Worm (Caenorhabditis elegans) whole organism, mixed stage, embryonic: ENCODE measurements around the gene stdh-3.

Experiments used
- M03D4.4 ChIP-seq: sonication (generic microtip); optimal IDR thresholded peaks from 2 replicates; lab custom pipeline; 2017; ENCODE audit warnings: mild to moderate bottlenecking, missing genetic modification characterization, missing compliant biosample characterization
- bed-3 ChIP-seq: fragments of 200-800 bp; sonication (Bioruptor generic); optimal IDR thresholded peaks from 3 replicates; lab custom pipeline; 2018; ENCODE audit warnings: mild to moderate bottlenecking, missing genetic modification characterization, moderate library complexity, missing compliant biosample characterization
- ceh-39 ChIP-seq: fragments of 150-350 bp; optimal IDR thresholded peaks from 2 replicates; lab custom pipeline; 2014; ENCODE audit warnings: missing biosample characterization, missing genetic modification characterization
- ceh-43 ChIP-seq: fragments of 200-800 bp; sonication (Bioruptor generic); optimal IDR thresholded peaks from 2 replicates; lab custom pipeline; 2018; ENCODE audit warnings: mild to moderate bottlenecking, missing genetic modification characterization, moderate library complexity, missing compliant biosample characterization
- ceh-83 ChIP-seq: fragments of 200-800 bp; sonication (Bioruptor generic); optimal IDR thresholded peaks from 2 replicates; lab custom pipeline; 2018; ENCODE audit warnings: mild to moderate bottlenecking, missing genetic modification characterization, missing compliant biosample characterization
- ces-1 ChIP-seq: fragments of 150-350 bp; optimal IDR thresholded peaks from 2 replicates; lab custom pipeline; 2014; ENCODE audit warnings: missing biosample characterization, missing genetic modification reagents, missing genetic modification characterization
- cnd-1 ChIP-seq: fragments of 200-800 bp; sonication (Bioruptor generic); optimal IDR thresholded peaks from 2 replicates; lab custom pipeline; 2018; ENCODE audit warnings: mild to moderate bottlenecking, missing genetic modification characterization, missing compliant biosample characterization
- drap-1 ChIP-seq: fragments of 200-800 bp; sonication (Bioruptor generic); optimal IDR thresholded peaks from 3 replicates; lab custom pipeline; 2018; ENCODE audit warnings: mild to moderate bottlenecking, missing genetic modification characterization, missing compliant biosample characterization
- elt-3 ChIP-seq: fragments of 150-350 bp; optimal IDR thresholded peaks from 2 replicates; lab custom pipeline; 2014; ENCODE audit warnings: missing biosample characterization, missing genetic modification characterization
- flh-1 ChIP-seq: fragments of 200-800 bp; sonication (Bioruptor generic); optimal IDR thresholded peaks from 2 replicates; lab custom pipeline; 2018; ENCODE audit warnings: mild to moderate bottlenecking, missing genetic modification characterization, moderate library complexity, missing compliant biosample characterization
- ham-2 ChIP-seq: fragments of 200-800 bp; sonication (Bioruptor generic); optimal IDR thresholded peaks from 2 replicates; lab custom pipeline; 2018; ENCODE audit warnings: mild to moderate bottlenecking, missing genetic modification characterization, missing compliant biosample characterization
- hlh-1 ChIP-seq: fragments of 150-350 bp; optimal IDR thresholded peaks from 2 replicates; lab custom pipeline; 2014; ENCODE audit warnings: missing biosample characterization, missing genetic modification reagents, missing genetic modification characterization
- lin-13 ChIP-seq: fragments of 150-350 bp; optimal IDR thresholded peaks from 2 replicates; lab custom pipeline; 2014; ENCODE audit warnings: missing biosample characterization, missing genetic modification characterization
- lin-32 ChIP-seq: fragments of 200-800 bp; sonication (Bioruptor generic); optimal IDR thresholded peaks from 2 replicates; lab custom pipeline; 2018; ENCODE audit warnings: mild to moderate bottlenecking, missing genetic modification characterization, missing compliant biosample characterization
- lsy-2 ChIP-seq: fragments of 150-350 bp; optimal IDR thresholded peaks from 2 replicates; lab custom pipeline; 2014; ENCODE audit warnings: missing biosample characterization, missing genetic modification characterization
- mab-5 ChIP-seq: fragments of 150-350 bp; optimal IDR thresholded peaks from 2 replicates; lab custom pipeline; 2014; ENCODE audit warnings: missing biosample characterization, missing genetic modification characterization
- mep-1 ChIP-seq: fragments of 150-350 bp; optimal IDR thresholded peaks from 2 replicates; lab custom pipeline; 2017; ENCODE audit warnings: missing biosample characterization, missing genetic modification reagents, missing genetic modification characterization, inconsistent platforms
- mls-2 ChIP-seq: sonication (generic microtip); optimal IDR thresholded peaks from 2 replicates; lab custom pipeline; 2016; ENCODE audit warnings: mild to moderate bottlenecking, missing genetic modification characterization, moderate library complexity, missing compliant biosample characterization
- nhr-2 ChIP-seq: fragments of 150-350 bp; optimal IDR thresholded peaks from 2 replicates; lab custom pipeline; 2014; ENCODE audit warnings: missing biosample characterization, missing genetic modification characterization
- nhr-28 ChIP-seq: fragments of 150-350 bp; optimal IDR thresholded peaks from 2 replicates; lab custom pipeline; 2014; ENCODE audit warnings: missing biosample characterization, missing genetic modification characterization
- pha-4 ChIP-seq: fragments of 150-350 bp; optimal IDR thresholded peaks from 2 replicates; lab custom pipeline; 2018; ENCODE audit warnings: missing biosample characterization, missing genetic modification reagents, missing genetic modification characterization
- sem-2 ChIP-seq: fragments of 200-800 bp; sonication (Bioruptor generic); optimal IDR thresholded peaks from 2 replicates; lab custom pipeline; 2018; ENCODE audit warnings: mild to moderate bottlenecking, missing genetic modification characterization, missing compliant biosample characterization
- snpc-4 ChIP-seq: fragments of 150-350 bp; optimal IDR thresholded peaks from 2 replicates; lab custom pipeline; 2014; ENCODE audit warnings: missing biosample characterization, missing genetic modification characterization
- sptf-1 ChIP-seq: sonication (generic microtip); optimal IDR thresholded peaks from 2 replicates; lab custom pipeline; 2017; ENCODE audit warnings: mild to moderate bottlenecking, missing genetic modification characterization, moderate library complexity, missing compliant biosample characterization
- unc-120 ChIP-seq: sonication (generic microtip); optimal IDR thresholded peaks from 2 replicates; lab custom pipeline; 2017; ENCODE audit warnings: missing genetic modification characterization, missing compliant biosample characterization; ENCODE audit not compliant: poor library complexity, severe bottlenecking
- unc-39 ChIP-seq: fragments of 150-350 bp; optimal IDR thresholded peaks from 2 replicates; lab custom pipeline; 2014; ENCODE audit warnings: missing biosample characterization, missing genetic modification characterization
- unc-62 ChIP-seq: fragments of 150-350 bp; optimal IDR thresholded peaks from 2 replicates; lab custom pipeline; 2014; ENCODE audit warnings: missing biosample characterization, missing genetic modification reagents, missing genetic modification characterization
- ztf-11 ChIP-seq: fragments of 150-350 bp; optimal IDR thresholded peaks from 2 replicates; lab custom pipeline; 2014; ENCODE audit warnings: missing biosample characterization, missing genetic modification characterization

The stdh-3 gene

DNA sequence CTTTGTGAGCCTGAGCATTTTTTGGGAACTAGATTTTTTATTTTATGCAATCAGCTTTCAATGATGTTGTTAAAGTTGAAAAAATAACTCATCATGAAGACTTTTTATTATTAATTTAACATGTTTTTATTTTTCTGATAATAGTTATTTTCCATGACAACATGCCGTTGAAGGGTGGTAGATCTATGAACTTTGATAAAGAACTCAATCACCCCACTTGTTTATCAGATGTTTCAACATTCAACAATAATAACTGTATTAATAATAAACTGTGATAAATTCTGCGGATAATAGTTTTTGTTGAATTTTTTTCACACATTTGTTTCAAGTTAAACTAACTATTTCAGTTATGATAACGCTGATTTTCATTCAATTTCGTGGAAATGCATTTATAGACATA lies 12.9 kb upstream of the stdh-3 start:
- TF ChIP-seq mls-2 (tag; lab: Kevin White, UChicago) (no peak), snpc-4 (tag; lab: Kevin White, UChicago) (no peak), hlh-1 (tag; lab: Kevin White, UChicago) (no peak), nhr-2 (tag; lab: Kevin White, UChicago) (no peak), nhr-28 (tag; lab: Kevin White, UChicago) (no peak), pha-4 (tag; lab: Kevin White, UChicago) (no peak), cnd-1 (tag; lab: Kevin White, UChicago) (no peak), mep-1 (tag; lab: Kevin White, UChicago) (no peak), sptf-1 (tag; lab: Kevin White, UChicago) (no peak), unc-62 (GFP tag; lab: Kevin White, UChicago) (no peak), unc-39 (tag; lab: Kevin White, UChicago) (no peak), lin-32 (GFP tag; lab: Kevin White, UChicago) (no peak), ceh-39 (tag; lab: Kevin White, UChicago) (no peak), flh-1 (no peak), ces-1 (GFP tag; lab: Kevin White, UChicago) (no peak), ztf-11 (tag; lab: Kevin White, UChicago) (no peak), drap-1 (GFP tag; lab: Kevin White, UChicago) (no peak), bed-3 (GFP tag; lab: Kevin White, UChicago) (no peak), elt-3 (tag; lab: Kevin White, UChicago) (no peak), mab-5 (no peak)

ce11 chrV:13892457-13893375 lies 11.7 kb upstream of the stdh-3 start, which contains the start of gene sptl-3:
TSS of gene sptl-3 (plus strand) at chrV:13893325.
- TF ChIP-seq unc-62 (GFP tag; lab: Kevin White, UChicago) (peak; percentile 17), unc-120 (peak; percentile 7), ceh-39 (tag; lab: Kevin White, UChicago) (no peak), mep-1 (tag; lab: Kevin White, UChicago) (peak; percentile 14)

ce11 chrV:13893583-13893982 lies 10.8 kb upstream of the stdh-3 start:
- TF ChIP-seq sptf-1 (tag; lab: Kevin White, UChicago) (no peak), ham-2 (GFP tag; lab: Kevin White, UChicago) (no peak), lsy-2 (tag; lab: Kevin White, UChicago) (no peak), mls-2 (tag; lab: Kevin White, UChicago) (no peak), drap-1 (GFP tag; lab: Kevin White, UChicago) (no peak), mep-1 (tag; lab: Kevin White, UChicago) (no peak), cnd-1 (tag; lab: Kevin White, UChicago) (no peak), M03D4.4 (tag; lab: Kevin White, UChicago) (no peak), mab-5 (no peak)
- TF ChIP-seq, all 35 proteins: peak for 0

ce11 chrV:13898356-13898755 lies 6.1 kb upstream of the stdh-3 start, which contains the start of gene cyp-35C1:
TSS of gene cyp-35C1 (minus strand) at chrV:13898487.
- no peak for TF ChIP-seq cnd-1 (tag; lab: Kevin White, UChicago)
- no peak for TF ChIP-seq pha-4 (tag; lab: Kevin White, UChicago)

DNA sequence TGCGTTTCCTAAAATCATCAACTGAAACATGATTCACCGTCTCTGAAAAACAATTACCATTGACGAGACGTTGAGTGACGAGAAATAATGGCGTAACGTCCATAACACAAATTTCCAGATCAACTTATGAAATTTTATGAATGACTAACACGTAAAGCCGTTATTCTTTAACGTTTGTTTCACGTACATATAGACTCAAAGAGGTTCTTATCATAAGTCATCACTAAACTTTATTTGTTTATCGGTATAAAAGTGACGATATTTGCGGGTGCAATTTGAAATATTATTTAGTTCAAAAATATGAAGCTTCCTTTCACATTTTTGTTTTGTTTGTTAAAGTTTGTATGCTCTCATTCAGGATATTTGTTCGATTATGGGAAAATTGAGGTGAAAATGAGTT lies 5.2 kb upstream of the stdh-3 start, which contains the start of gene oac-3:
Gene oac-3 (plus strand): TSS at position 301 of the 400 bp plus-strand sequence.
- TF ChIP-seq ham-2 (GFP tag; lab: Kevin White, UChicago) (no peak), ceh-83 (GFP tag; lab: Kevin White, UChicago) (no peak), ceh-43 (GFP tag; lab: Kevin White, UChicago) (no peak), unc-39 (tag; lab: Kevin White, UChicago) (no peak), lin-13 (no peak), sem-2 (no peak)
- TF ChIP-seq, all 35 proteins: peak for 0
